Worm (Caenorhabditis elegans) whole organism, L2 larva: Measurements from ENCODE around the gene emb-30.

Experiments
- R02D3.7 ChIP-seq: fragments of 150-350 bp; optimal IDR thresholded peaks from 2 replicates; lab custom pipeline; 2014; ENCODE audit warnings: missing biosample characterization, missing genetic modification characterization
- lin-11 ChIP-seq: fragments of 150-350 bp; sonication (generic microtip); optimal IDR thresholded peaks from 2 replicates; lab custom pipeline; 2014; ENCODE audit warnings: missing biosample characterization, missing genetic modification characterization, inconsistent platforms, mixed read lengths
- nhr-23 ChIP-seq: fragments of 150-350 bp; optimal IDR thresholded peaks from 2 replicates; lab custom pipeline; 2014; ENCODE audit warnings: missing biosample characterization, missing genetic modification reagents, missing genetic modification characterization
- snpc-4 ChIP-seq: fragments of 150-350 bp; optimal IDR thresholded peaks from 2 replicates; lab custom pipeline; 2014; ENCODE audit warnings: missing biosample characterization, missing genetic modification characterization
- unc-39 ChIP-seq: fragments of 150-350 bp; optimal IDR thresholded peaks from 2 replicates; lab custom pipeline; 2014; ENCODE audit warnings: missing biosample characterization, missing genetic modification characterization

DNA sequence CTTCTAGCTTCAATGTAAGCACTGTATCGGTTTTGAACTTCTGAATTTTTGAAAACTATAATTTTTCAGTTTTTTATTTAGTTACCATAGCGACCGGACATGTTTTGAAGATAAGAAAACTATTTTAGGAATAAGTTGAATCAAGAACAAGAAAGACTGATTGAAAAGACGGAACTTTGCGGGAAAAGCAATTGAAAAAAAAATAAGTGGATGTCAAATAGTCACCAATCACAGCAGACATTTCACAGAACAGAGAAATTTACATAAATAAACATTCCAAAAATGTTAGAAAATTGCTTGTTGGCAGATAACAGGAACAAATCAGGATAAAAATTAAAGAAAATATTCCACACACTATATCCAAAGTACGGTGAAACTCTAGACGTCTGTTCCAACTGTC lies 8.6 kb upstream of the emb-30 start, which contains the start of gene F54C8.6:
- TF ChIP-seq unc-39 (tag; lab: Kevin White, UChicago) (no peak), nhr-23 (tag; lab: Kevin White, UChicago) (no peak), lin-11 (tag; lab: Kevin White, UChicago) (no peak), snpc-4 (tag; lab: Kevin White, UChicago) (no peak), R02D3.7 (tag; lab: Kevin White, UChicago) (no peak)
